Worm (Caenorhabditis elegans) whole organism, late embryonic: ENCODE results near the gene ZK892.4.

Experiments
- C38D4.7 ChIP-seq: fragments of 200-800 bp; sonication (Bioruptor generic); optimal IDR thresholded peaks from 2 replicates; lab custom pipeline; 2018; ENCODE audit warnings: mild to moderate bottlenecking, missing genetic modification characterization, moderate library complexity, missing compliant biosample characterization
- K02D7.2 ChIP-seq: sonication (generic microtip); optimal IDR thresholded peaks from 2 replicates; lab custom pipeline; 2017; ENCODE audit warnings: mild to moderate bottlenecking, missing genetic modification characterization, missing compliant biosample characterization
- T23F11.4 ChIP-seq: fragments of 200-800 bp; sonication (Bioruptor generic); optimal IDR thresholded peaks from 2 replicates; lab custom pipeline; 2018; ENCODE audit warnings: mild to moderate bottlenecking, missing genetic modification characterization, missing compliant biosample characterization
- Y22D7AL.16 ChIP-seq: sonication (generic microtip); optimal IDR thresholded peaks from 2 replicates; lab custom pipeline; 2016; ENCODE audit warnings: missing genetic modification characterization, missing compliant biosample characterization
- ahr-1 ChIP-seq: sonication (generic microtip); optimal IDR thresholded peaks from 2 replicates; lab custom pipeline; 2016; ENCODE audit warnings: missing genetic modification characterization, missing compliant biosample characterization
- ama-1 ChIP-seq: fragments of 150-350 bp; optimal IDR thresholded peaks from 2 replicates; lab custom pipeline; 2014
- ceh-14 ChIP-seq: sonication (generic microtip); optimal IDR thresholded peaks from 2 replicates; lab custom pipeline; 2016; ENCODE audit warnings: missing genotype, missing genetic modification characterization, missing compliant biosample characterization
- ceh-18 ChIP-seq: sonication (generic microtip); optimal IDR thresholded peaks from 2 replicates; lab custom pipeline; 2016; ENCODE audit warnings: missing genetic modification characterization, missing compliant biosample characterization
- ceh-19 ChIP-seq: fragments of 200-800 bp; sonication (Bioruptor generic); optimal IDR thresholded peaks from 2 replicates; lab custom pipeline; 2018; ENCODE audit warnings: mild to moderate bottlenecking, missing genetic modification characterization, missing compliant biosample characterization
- ceh-22 ChIP-seq: sonication (generic microtip); optimal IDR thresholded peaks from 2 replicates; lab custom pipeline; 2017; ENCODE audit warnings: missing biosample characterization, missing genetic modification characterization
- ceh-31 ChIP-seq: sonication (generic microtip); optimal IDR thresholded peaks from 2 replicates; lab custom pipeline; 2016; ENCODE audit warnings: missing genetic modification characterization, missing compliant biosample characterization
- ceh-34 ChIP-seq: sonication (generic microtip); optimal IDR thresholded peaks from 2 replicates; lab custom pipeline; 2016; ENCODE audit warnings: mild to moderate bottlenecking, missing genetic modification characterization, missing compliant biosample characterization
- elt-2 ChIP-seq: sonication (generic microtip); optimal IDR thresholded peaks from 2 replicates; lab custom pipeline; 2016; ENCODE audit warnings: missing genetic modification reagents, missing genetic modification characterization, missing compliant biosample characterization
- elt-4 ChIP-seq: sonication (generic microtip); optimal IDR thresholded peaks from 2 replicates; lab custom pipeline; 2016; ENCODE audit warnings: missing genetic modification characterization, missing compliant biosample characterization
- ets-4 ChIP-seq: sonication (generic microtip); optimal IDR thresholded peaks from 2 replicates; lab custom pipeline; 2016; ENCODE audit warnings: missing genetic modification characterization, missing compliant biosample characterization
- eyg-1 ChIP-seq: sonication (generic microtip); optimal IDR thresholded peaks from 2 replicates; lab custom pipeline; 2016; ENCODE audit warnings: missing genotype, missing genetic modification characterization, missing compliant biosample characterization
- fax-1 ChIP-seq: sonication (generic microtip); optimal IDR thresholded peaks from 2 replicates; lab custom pipeline; 2016; ENCODE audit warnings: missing genotype, missing genetic modification characterization, missing compliant biosample characterization
- gmeb-2 ChIP-seq: sonication (generic microtip); optimal IDR thresholded peaks from 2 replicates; lab custom pipeline; 2016; ENCODE audit warnings: missing genetic modification characterization, inconsistent platforms, missing compliant biosample characterization
- hlh-13 ChIP-seq: fragments of 200-800 bp; sonication (Bioruptor generic); optimal IDR thresholded peaks from 2 replicates; lab custom pipeline; 2018; ENCODE audit warnings: mild to moderate bottlenecking, missing genetic modification characterization, missing compliant biosample characterization
- hlh-30 ChIP-seq: sonication (generic microtip); optimal IDR thresholded peaks from 2 replicates; lab custom pipeline; 2017; ENCODE audit warnings: antibody characterized with exemption, missing genetic modification characterization, missing compliant biosample characterization; ENCODE audit not compliant: insufficient read depth
- hlh-8 ChIP-seq: sonication (generic microtip); optimal IDR thresholded peaks from 2 replicates; lab custom pipeline; 2016; ENCODE audit warnings: missing genotype, missing genetic modification characterization, missing compliant biosample characterization
- lin-11 ChIP-seq: fragments of 200-800 bp; sonication (Bioruptor generic); optimal IDR thresholded peaks from 2 replicates; lab custom pipeline; 2018; ENCODE audit warnings: mild to moderate bottlenecking, missing genetic modification characterization, missing compliant biosample characterization
- nfya-1 ChIP-seq: sonication (generic microtip); optimal IDR thresholded peaks from 2 replicates; lab custom pipeline; 2017; ENCODE audit warnings: missing genetic modification characterization, mild to moderate bottlenecking, missing compliant biosample characterization, antibody characterized with exemption, moderate library complexity
- nhr-11 ChIP-seq: fragments of 150-350 bp; optimal IDR thresholded peaks from 2 replicates; lab custom pipeline; 2014; ENCODE audit warnings: missing biosample characterization, missing genetic modification characterization
- nhr-232 ChIP-seq: sonication (generic microtip); optimal IDR thresholded peaks from 2 replicates; lab custom pipeline; 2016; ENCODE audit warnings: missing genetic modification characterization, missing compliant biosample characterization
- npax-4 ChIP-seq: sonication (generic microtip); optimal IDR thresholded peaks from 2 replicates; lab custom pipeline; 2016; ENCODE audit warnings: missing genetic modification characterization, missing compliant biosample characterization
- pat-9 ChIP-seq: fragments of 200-800 bp; sonication (Bioruptor generic); optimal IDR thresholded peaks from 2 replicates; lab custom pipeline; 2018; ENCODE audit warnings: mild to moderate bottlenecking, missing genetic modification characterization, moderate library complexity, missing compliant biosample characterization
- rnt-1 ChIP-seq: sonication (generic microtip); optimal IDR thresholded peaks from 2 replicates; lab custom pipeline; 2016; ENCODE audit warnings: missing genetic modification characterization, missing compliant biosample characterization
- sdc-2 ChIP-seq: sonication (generic microtip); optimal IDR thresholded peaks from 2 replicates; lab custom pipeline; 2016; ENCODE audit warnings: missing genotype, missing genetic modification characterization, missing compliant biosample characterization
- sox-2 ChIP-seq: fragments of 200-800 bp; sonication (Bioruptor generic); IDR thresholded peaks from 2 replicates; pipeline ENCODE4 v1.3.6; 2022; ENCODE audit warnings: missing genetic modification reagents, missing genetic modification characterization, missing compliant biosample characterization
- tbx-2 ChIP-seq: sonication (generic microtip); optimal IDR thresholded peaks from 2 replicates; lab custom pipeline; 2016; ENCODE audit warnings: missing genetic modification characterization, missing compliant biosample characterization
- tbx-7 ChIP-seq: sonication (generic microtip); optimal IDR thresholded peaks from 2 replicates; lab custom pipeline; 2016; ENCODE audit warnings: missing genotype, missing genetic modification characterization, missing compliant biosample characterization
- ttx-3 ChIP-seq: sonication (generic microtip); optimal IDR thresholded peaks from 2 replicates; lab custom pipeline; 2016; ENCODE audit warnings: missing genetic modification reagents, missing genetic modification characterization, missing compliant biosample characterization
- unc-3 ChIP-seq, 2 experiments: fragments of 200-800 bp in 1 of 2; sonication (Bioruptor generic) in 1 of 2; sonication (generic microtip) in 1 of 2; conservative IDR thresholded peaks in 1 of 2; optimal IDR thresholded peaks in 1 of 2; 2 replicates each; pipeline versions ENCODE4 v1.3.6 to Lab custom; 2016 to 2022; ENCODE audit warnings: missing compliant biosample characterization in 2 of 2, missing genetic modification characterization in 2 of 2, missing genetic modification reagents in 1 of 2
- unc-42 ChIP-seq: sonication (generic microtip); optimal IDR thresholded peaks from 2 replicates; lab custom pipeline; 2016; ENCODE audit warnings: missing genotype, missing genetic modification characterization, missing compliant biosample characterization
- unc-55 ChIP-seq: sonication (generic microtip); optimal IDR thresholded peaks from 2 replicates; lab custom pipeline; 2017; ENCODE audit warnings: missing biosample characterization, missing genetic modification reagents, missing genetic modification characterization
- unc-86 ChIP-seq: sonication (generic microtip); optimal IDR thresholded peaks from 2 replicates; lab custom pipeline; 2016; ENCODE audit warnings: missing genetic modification characterization, missing compliant biosample characterization
- zip-5 ChIP-seq: sonication (generic microtip); optimal IDR thresholded peaks from 2 replicates; lab custom pipeline; 2016; ENCODE audit warnings: missing genetic modification characterization, missing compliant biosample characterization

The ZK892.4 gene

DNA sequence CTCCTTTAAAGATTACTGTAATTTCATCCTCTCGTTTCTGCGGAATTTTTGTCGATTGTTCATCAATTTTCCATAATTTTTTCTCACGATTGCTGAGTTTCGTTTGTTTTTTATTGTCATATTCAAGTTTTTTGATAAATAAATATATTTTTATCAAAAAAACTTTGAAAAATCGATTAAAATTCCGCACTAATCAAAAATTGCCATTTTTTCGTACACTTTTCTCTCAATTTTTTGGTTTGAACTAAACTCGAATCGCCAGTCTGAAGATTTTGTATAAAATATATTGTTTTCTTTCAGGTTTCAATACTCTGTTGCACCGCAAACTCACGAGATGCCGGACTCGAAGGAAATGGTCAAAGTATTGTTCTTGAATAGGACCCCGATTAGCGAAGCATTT lies 34.5 kb downstream of the ZK892.4 start, which contains the start of gene ogr-2:
ogr-2 (plus strand) TSS at position 301 of the 400 bp plus-strand sequence.
- TF ChIP-seq K02D7.2 (tag; lab: Kevin White, UChicago): no peak
- TF ChIP-seq hlh-13: no peak
- TF ChIP-seq ahr-1 (tag; lab: Kevin White, UChicago): no peak
- TF ChIP-seq ceh-22 (tag; lab: Kevin White, UChicago): no peak
- TF ChIP-seq eyg-1: no peak
- TF ChIP-seq ttx-3 (tag; lab: Kevin White, UChicago): no peak
- TF ChIP-seq gmeb-2 (tag; lab: Kevin White, UChicago): no peak
- TF ChIP-seq ceh-18 (tag; lab: Kevin White, UChicago): no peak
- no peak for TF ChIP-seq nhr-11
- no peak for TF ChIP-seq ceh-31 (tag; lab: Kevin White, UChicago)
- no peak for TF ChIP-seq elt-2 (tag; lab: Kevin White, UChicago)
- no peak for TF ChIP-seq unc-3 (GFP tag; conservative IDR thresholded peaks at IDR 0.05; lab: Robert Waterston, UW)
- TF ChIP-seq unc-3 (tag; optimal IDR thresholded peaks at IDR 0.05; lab: Kevin White, UChicago): no peak
- TF ChIP-seq Y22D7AL.16 (tag; lab: Kevin White, UChicago): no peak
- no peak for TF ChIP-seq ceh-14 (tag; lab: Kevin White, UChicago)
- no peak for TF ChIP-seq hlh-30

DNA sequence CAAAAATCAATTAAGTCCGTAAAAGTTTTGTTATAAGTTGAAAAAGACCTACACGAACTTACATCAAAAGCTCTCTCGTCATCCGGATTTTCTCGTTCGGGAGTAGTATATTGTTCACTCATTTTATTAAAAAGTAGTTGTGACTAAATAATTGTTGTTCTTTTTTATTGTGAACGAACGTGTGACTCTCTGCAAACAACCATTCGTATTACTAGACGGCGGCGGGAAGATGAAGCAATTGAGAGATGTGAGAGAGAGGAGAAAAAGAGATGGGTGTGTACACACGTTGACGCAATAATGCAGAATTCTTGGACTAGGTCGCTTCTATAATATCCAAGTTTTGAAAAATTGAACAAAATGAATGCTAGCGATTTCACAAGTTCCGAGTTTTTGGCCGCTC lies 38.6 kb downstream of the ZK892.4 start, which contains the start of the genes F52H3.11 and bath-38:
F52H3.11 (minus strand) TSS at position 203 of the 400 bp plus-strand sequence.
bath-38 (minus strand) TSS at position 310 of the 400 bp plus-strand sequence.
- no peak for TF ChIP-seq nhr-232
- TF ChIP-seq eyg-1: no peak
- peak; percentile 13 for TF ChIP-seq unc-42
- peak; percentile 15 for TF ChIP-seq nfya-1 (tag; lab: Kevin White, UChicago)
- no peak for TF ChIP-seq tbx-2 (tag; lab: Kevin White, UChicago)
- TF ChIP-seq unc-86: no peak
- TF ChIP-seq ceh-31 (tag; lab: Kevin White, UChicago): peak; percentile 42
- TF ChIP-seq hlh-30: no peak
- no peak for TF ChIP-seq ceh-14 (tag; lab: Kevin White, UChicago)
- no peak for TF ChIP-seq sox-2 (GFP tag; lab: Robert Waterston, UW)
- no peak for TF ChIP-seq K02D7.2 (tag; lab: Kevin White, UChicago)
- no peak for TF ChIP-seq lin-11
- no peak for TF ChIP-seq ceh-19

DNA sequence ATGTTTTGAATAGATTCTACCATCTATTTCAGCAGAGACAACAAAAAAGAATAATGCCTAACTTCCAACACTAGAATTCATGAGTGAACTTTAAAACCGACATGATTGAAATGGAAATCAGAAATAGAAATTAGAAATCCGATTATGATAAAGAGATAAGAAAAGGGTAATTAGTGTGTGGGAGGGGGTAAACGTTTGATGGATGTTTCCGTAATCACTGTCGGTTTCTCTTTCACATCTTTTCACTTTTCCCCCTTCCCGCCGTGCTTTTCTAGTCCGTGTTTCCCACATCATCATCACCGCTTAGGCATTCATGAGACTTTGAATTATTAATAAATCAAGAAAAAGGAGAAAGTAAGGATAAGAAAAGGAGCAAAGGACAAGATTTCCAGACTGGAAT lies 39.3 kb downstream of the ZK892.4 start:
- TF ChIP-seq hlh-8 (tag; lab: Kevin White, UChicago): no peak
- no peak for TF ChIP-seq Y22D7AL.16 (tag; lab: Kevin White, UChicago)
- no peak for TF ChIP-seq ama-1 (lab: Kevin White, UChicago)
- TF ChIP-seq T23F11.4 (GFP tag; lab: Kevin White, UChicago): no peak
- TF ChIP-seq ceh-22 (tag; lab: Kevin White, UChicago): no peak
- no peak for TF ChIP-seq unc-42
- TF ChIP-seq fax-1 (tag; lab: Kevin White, UChicago): no peak
- TF ChIP-seq ets-4 (tag; lab: Kevin White, UChicago): no peak
- TF ChIP-seq npax-4 (tag; lab: Kevin White, UChicago): no peak

DNA sequence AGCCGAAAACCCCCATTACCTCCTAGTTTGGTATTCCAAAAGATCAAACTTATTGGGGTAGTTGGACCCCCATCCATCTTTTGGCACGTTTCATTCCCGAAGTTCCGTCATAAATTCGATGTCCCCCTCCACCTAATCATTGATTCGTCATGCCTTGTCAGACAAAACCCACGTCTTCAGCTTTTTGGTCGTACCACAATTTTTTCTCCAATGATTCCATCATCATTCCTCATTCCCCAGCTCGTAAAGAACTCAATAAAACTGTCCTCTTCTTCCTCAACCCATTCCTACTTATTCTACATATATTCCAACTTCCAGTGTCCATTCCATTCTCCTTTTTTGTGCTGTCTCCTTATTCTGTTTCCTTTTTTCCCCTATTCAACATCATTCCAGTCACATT lies 42.2 kb downstream of the ZK892.4 start, which contains the start of gene flp-4:
flp-4 (plus strand) TSS at position 301 of the 400 bp plus-strand sequence.
- TF ChIP-seq C38D4.7 (no peak), ceh-34 (tag; lab: Kevin White, UChicago) (no peak), lin-11 (no peak), rnt-1 (tag; lab: Kevin White, UChicago) (no peak), ceh-14 (tag; lab: Kevin White, UChicago) (no peak), tbx-7 (tag; lab: Kevin White, UChicago) (no peak), unc-55 (GFP tag; lab: Kevin White, UChicago) (no peak), K02D7.2 (tag; lab: Kevin White, UChicago) (no peak)
- TF ChIP-seq, all 69 proteins: peak for 0

DNA sequence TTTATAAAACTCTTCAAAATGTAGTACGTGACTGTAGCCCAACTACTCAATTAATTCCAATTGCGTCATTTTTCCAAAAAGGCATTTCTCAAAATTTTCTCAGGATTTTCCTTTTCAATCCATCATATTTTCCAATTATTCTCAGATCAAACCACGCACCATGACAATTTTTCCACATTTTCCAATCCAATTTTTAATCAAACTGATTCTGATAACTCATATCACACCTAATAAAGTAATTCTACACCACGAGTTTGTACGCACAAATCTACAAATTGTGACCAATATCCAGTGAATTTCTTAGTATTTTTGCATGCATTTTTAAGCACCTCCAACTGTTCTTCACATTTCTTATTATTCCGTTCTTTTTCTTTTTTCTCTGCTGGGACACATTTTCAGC lies 45.1 kb downstream of the ZK892.4 start:
- no peak for TF ChIP-seq npax-4 (tag; lab: Kevin White, UChicago)
- no peak for TF ChIP-seq zip-5 (tag; lab: Kevin White, UChicago)
- no peak for TF ChIP-seq pat-9 (tag; lab: Kevin White, UChicago)
- TF ChIP-seq gmeb-2 (tag; lab: Kevin White, UChicago): no peak
- no peak for TF ChIP-seq sdc-2 (tag; lab: Kevin White, UChicago)
- no peak for TF ChIP-seq ceh-31 (tag; lab: Kevin White, UChicago)
- TF ChIP-seq unc-42: no peak
- no peak for TF ChIP-seq elt-4 (tag; lab: Kevin White, UChicago)
- TF ChIP-seq, all 69 proteins: peak for 0
